Fruit fly (Drosophila melanogaster) whole organism, embryonic: ENCODE data around the gene CG43251.

ENCODE experiments used
- Asciz ChIP-seq: fragments of 200-800 bp; sonication (Bioruptor generic); optimal IDR thresholded peaks from 2 replicates; lab custom pipeline; 2017; ENCODE audit warnings: missing biosample characterization, mild to moderate bottlenecking, missing genetic modification characterization, missing genetic modification reagents
- Bdp1 ChIP-seq: fragments of 200-800 bp; sonication (Bioruptor generic); optimal IDR thresholded peaks from 3 replicates; lab custom pipeline; 2016; ENCODE audit warnings: missing biosample characterization, missing genetic modification characterization
- CG1792 ChIP-seq: fragments of 200-800 bp; sonication (Bioruptor generic); optimal IDR thresholded peaks from 2 replicates; lab custom pipeline; 2016; ENCODE audit warnings: missing biosample characterization, missing genetic modification characterization
- CG18011 ChIP-seq: fragments of 200-800 bp; sonication (Bioruptor generic); optimal IDR thresholded peaks from 2 replicates; lab custom pipeline; 2017; ENCODE audit warnings: missing biosample characterization, missing genetic modification characterization, mild to moderate bottlenecking, moderate library complexity, missing genotype
- CG31441 ChIP-seq: fragments of 200-800 bp; sonication (Bioruptor generic); IDR thresholded peaks from 2 replicates; pipeline ENCODE4 v1.3.6; 2022; ENCODE audit warnings: missing biosample characterization, missing genetic modification characterization
- Chrac-16 ChIP-seq: fragments of 200-800 bp; sonication (Bioruptor generic); optimal IDR thresholded peaks from 3 replicates; lab custom pipeline; 2016; ENCODE audit warnings: missing biosample characterization, missing genetic modification characterization
- ara ChIP-seq: fragments of 200-800 bp; sonication (Bioruptor generic); IDR thresholded peaks from 2 replicates; pipeline ENCODE4 v1.3.6; 2022; ENCODE audit warnings: missing biosample characterization, missing genetic modification characterization
- bcd ChIP-seq: fragments of 200-800 bp; sonication (Bioruptor generic); optimal IDR thresholded peaks from 2 replicates; lab custom pipeline; 2017; ENCODE audit warnings: missing biosample characterization, mild to moderate bottlenecking, missing genetic modification characterization
- br ChIP-seq: fragments of >200 bp; optimal IDR thresholded peaks from 2 replicates; lab custom pipeline; 2017
- cg ChIP-seq: fragments of 200-800 bp; sonication (Bioruptor generic); optimal IDR thresholded peaks from 3 replicates; lab custom pipeline; 2019; ENCODE audit warnings: missing biosample characterization, mild to moderate bottlenecking, missing genetic modification characterization, moderate library complexity
- corto ChIP-seq: fragments of 200-800 bp; sonication (Bioruptor generic); optimal IDR thresholded peaks from 2 replicates; lab custom pipeline; 2016; ENCODE audit warnings: missing biosample characterization, mild to moderate bottlenecking, missing genetic modification characterization, moderate library complexity
- knrl ChIP-seq: fragments of 200-800 bp; sonication (Bioruptor generic); IDR thresholded peaks from 3 replicates; pipeline ENCODE4 v1.3.6; 2022; ENCODE audit warnings: missing biosample characterization, missing genetic modification characterization; ENCODE audit not compliant: partially characterized antibody
- sqz ChIP-seq: fragments of 200-800 bp; sonication (Bioruptor generic); optimal IDR thresholded peaks from 3 replicates; lab custom pipeline; 2018; ENCODE audit warnings: missing biosample characterization, mild to moderate bottlenecking, missing genetic modification characterization

dm6 chr3L:20792693-20793092 is 34.0 kb downstream of the CG43251 start, which contains the start of gene Six4:
- TF ChIP-seq CG31441 (GFP tag; lab: Robert Waterston, UW) (no peak), CG1792 (no peak), cg (GFP tag; lab: Kevin White, UChicago) (no peak), Bdp1 (GFP tag; lab: Kevin White, UChicago) (no peak), sqz (GFP tag; lab: Kevin White, UChicago) (peak; percentile 54), Chrac-16 (GFP tag; lab: Kevin White, UChicago) (no peak), bcd (GFP tag; lab: Kevin White, UChicago) (no peak), corto (GFP tag; lab: Kevin White, UChicago) (no peak), knrl (no peak), Asciz (GFP tag; lab: Kevin White, UChicago) (no peak), CG18011 (GFP tag; lab: Kevin White, UChicago) (no peak), br (lab: Kevin White, UChicago) (no peak), ara (GFP tag; lab: Robert Waterston, UW) (no peak)
